Worm (Caenorhabditis elegans) whole organism, midembryonic: ENCODE results near the gene srd-28.
"Not testable (repeated sequence)": the region's sequence is repeated elsewhere in the genome, so short reads cannot be mapped to it uniquely, and the experiment has no call there.

Experiments used
- T22C8.4 ChIP-seq: fragments of 200-800 bp; sonication (Bioruptor generic); IDR thresholded peaks from 2 replicates; pipeline ENCODE4 v1.3.6; 2022; ENCODE audit warnings: missing genetic modification characterization, missing compliant biosample characterization
- cog-1 ChIP-seq: sonication (generic microtip); optimal IDR thresholded peaks from 2 replicates; lab custom pipeline; 2016; ENCODE audit warnings: missing genetic modification characterization, missing compliant biosample characterization
- flt-1 ChIP-seq: fragments of 200-800 bp; sonication (Bioruptor generic); IDR thresholded peaks from 2 replicates; pipeline ENCODE4 v1.3.6; 2022; ENCODE audit warnings: missing genetic modification characterization, missing compliant biosample characterization
- klf-2 ChIP-seq: fragments of 200-800 bp; sonication (Bioruptor generic); conservative IDR thresholded peaks from 2 replicates; pipeline ENCODE4 v1.3.6; 2022; ENCODE audit warnings: missing genetic modification reagents, missing genetic modification characterization, missing compliant biosample characterization
- med-1 ChIP-seq: sonication (generic microtip); optimal IDR thresholded peaks from 2 replicates; lab custom pipeline; 2017; ENCODE audit warnings: missing genetic modification characterization, mild to moderate bottlenecking, missing compliant biosample characterization, antibody characterized with exemption, missing genetic modification reagents; ENCODE audit not compliant: insufficient read depth
- ref-1 ChIP-seq: fragments of 200-800 bp; sonication (Bioruptor generic); conservative IDR thresholded peaks from 2 replicates; pipeline ENCODE4 v1.3.6; 2022; ENCODE audit warnings: missing genetic modification reagents, missing genetic modification characterization, missing compliant biosample characterization
- tab-1 ChIP-seq: fragments of 200-800 bp; sonication (Bioruptor generic); IDR thresholded peaks from 2 replicates; pipeline ENCODE4 v1.3.6; 2022; ENCODE audit warnings: missing genetic modification characterization, missing compliant biosample characterization
- ztf-23 ChIP-seq: fragments of 200-800 bp; sonication (Bioruptor generic); IDR thresholded peaks from 2 replicates; pipeline ENCODE4 v1.3.6; 2022; ENCODE audit warnings: missing genetic modification reagents, missing genetic modification characterization, missing compliant biosample characterization
- ztf-29 ChIP-seq: fragments of 200-800 bp; sonication (Bioruptor generic); IDR thresholded peaks from 2 replicates; pipeline ENCODE4 v1.3.6; 2022; ENCODE audit warnings: missing genetic modification reagents, missing genetic modification characterization, missing compliant biosample characterization

The srd-28 gene

ce11 chrV:15250304-15250703 is at the start of gene srd-28:
Gene srd-28 (plus strand): TSS chrV:15250604.
- TF ChIP-seq med-1 (GFP tag; lab: Kevin White, UChicago); flt-1 (GFP tag; lab: Robert Waterston, UW); klf-2 (GFP tag; lab: Robert Waterston, UW): not testable (repeated sequence)

ce11 chrV:15207681-15208080 is 42.7 kb upstream of the srd-28 start, which contains the start of gene C41G6.12:
Gene C41G6.12 (minus strand): TSS chrV:15207781.
- TF ChIP-seq ztf-29; ztf-23 (GFP tag; lab: Robert Waterston, UW); T22C8.4 (GFP tag; lab: Robert Waterston, UW): not testable (repeated sequence)

- not testable (repeated sequence) for TF ChIP-seq ref-1; T22C8.4 (GFP tag; lab: Robert Waterston, UW); flt-1 (GFP tag; lab: Robert Waterston, UW)
These were observed 38.5 kb upstream of the srd-28 start, which contains the start of gene sri-24 for ce11 chrV:15211869-15212268. Gene sri-24 (plus strand): TSS chrV:15212169.

ce11 chrV:15215175-15215574 is 35.2 kb upstream of the srd-28 start, which contains the start of gene sri-26:
Gene sri-26 (plus strand): TSS chrV:15215475.
- not testable (repeated sequence) for TF ChIP-seq klf-2 (GFP tag; lab: Robert Waterston, UW); ref-1; cog-1

DNA sequence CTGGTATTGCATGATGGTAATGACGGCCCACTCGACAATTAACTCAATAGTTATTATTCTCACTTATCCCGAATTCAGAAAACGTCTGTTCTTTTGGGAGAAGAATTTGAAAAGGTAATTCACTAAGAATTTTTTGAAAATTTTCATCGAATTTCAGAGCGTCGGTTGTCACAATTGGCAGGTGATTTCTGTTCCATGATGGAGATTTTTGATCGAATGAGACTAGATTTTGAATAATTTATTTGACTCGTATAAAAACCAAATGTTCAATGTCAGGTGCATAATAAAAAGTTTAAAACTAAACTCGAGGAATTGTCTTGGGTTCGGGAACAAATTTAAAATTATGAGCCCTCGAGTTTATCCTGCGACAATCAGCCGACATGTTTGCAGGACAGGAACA is 33.7 kb upstream of the srd-28 start, which contains the start of gene sri-25:
Gene sri-25, plus strand, starts transcription at position 301 of the 400 bp plus-strand sequence.
- TF ChIP-seq ztf-23 (GFP tag; lab: Robert Waterston, UW) (no peak), med-1 (GFP tag; lab: Kevin White, UChicago) (no peak), T22C8.4 (GFP tag; lab: Robert Waterston, UW) (no peak), cog-1 (no peak), ref-1 (no peak), flt-1 (GFP tag; lab: Robert Waterston, UW) (no peak), tab-1 (GFP tag; lab: Robert Waterston, UW) (no peak), ztf-29 (no peak), klf-2 (GFP tag; lab: Robert Waterston, UW) (no peak)

- TF ChIP-seq flt-1 (GFP tag; lab: Robert Waterston, UW) (no peak), T22C8.4 (GFP tag; lab: Robert Waterston, UW) (no peak), tab-1 (GFP tag; lab: Robert Waterston, UW) (no peak), cog-1 (no peak), ztf-29 (no peak), ztf-23 (GFP tag; lab: Robert Waterston, UW) (no peak), klf-2 (GFP tag; lab: Robert Waterston, UW) (no peak), ref-1 (no peak), med-1 (GFP tag; lab: Kevin White, UChicago) (no peak)
These were observed 29.1 kb upstream of the srd-28 start, which contains the start of gene irld-25 for ce11 chrV:15221330-15221729. Gene irld-25 (plus strand): TSS chrV:15221630.

DNA sequence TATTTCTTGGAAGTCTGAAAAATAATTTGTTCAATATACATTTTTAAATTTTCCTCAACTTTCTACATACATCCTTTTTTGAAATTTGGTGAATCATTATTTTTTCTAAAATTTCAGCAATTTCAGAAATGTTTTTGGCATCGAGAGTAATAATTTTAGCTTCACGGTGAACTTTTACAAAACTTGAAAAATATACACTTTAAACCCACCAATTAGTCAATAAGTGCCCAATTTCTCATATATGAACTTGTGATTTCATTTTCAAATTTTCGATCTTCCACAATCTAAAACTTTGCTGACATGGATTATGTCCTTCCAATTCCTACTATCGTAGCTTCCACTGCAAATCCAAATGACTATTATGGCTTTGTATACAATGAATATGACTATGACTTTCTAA is 26.7 kb upstream of the srd-28 start, which contains the start of gene srw-24:
Gene srw-24, plus strand, starts transcription at position 301 of the 400 bp plus-strand sequence.
- TF ChIP-seq flt-1 (GFP tag; lab: Robert Waterston, UW) (no peak), cog-1 (no peak), T22C8.4 (GFP tag; lab: Robert Waterston, UW) (no peak), med-1 (GFP tag; lab: Kevin White, UChicago) (no peak), klf-2 (GFP tag; lab: Robert Waterston, UW) (no peak)

ce11 chrV:15225650-15226049 is 24.8 kb upstream of the srd-28 start, which contains the start of gene srw-14:
Gene srw-14 (plus strand): TSS chrV:15225950.
- TF ChIP-seq med-1 (GFP tag; lab: Kevin White, UChicago) = no peak
- no peak for TF ChIP-seq cog-1
- TF ChIP-seq flt-1 (GFP tag; lab: Robert Waterston, UW) = no peak
- TF ChIP-seq ztf-29 = no peak
- TF ChIP-seq T22C8.4 (GFP tag; lab: Robert Waterston, UW) = no peak
- no peak for TF ChIP-seq klf-2 (GFP tag; lab: Robert Waterston, UW)
- TF ChIP-seq ref-1 = no peak
- TF ChIP-seq tab-1 (GFP tag; lab: Robert Waterston, UW) = no peak
- TF ChIP-seq ztf-23 (GFP tag; lab: Robert Waterston, UW) = no peak

ce11 chrV:15226206-15226605 is 24.2 kb upstream of the srd-28 start:
- TF ChIP-seq ztf-29 (no peak), ref-1 (no peak), cog-1 (no peak), flt-1 (GFP tag; lab: Robert Waterston, UW) (no peak), T22C8.4 (GFP tag; lab: Robert Waterston, UW) (no peak), med-1 (GFP tag; lab: Kevin White, UChicago) (no peak), tab-1 (GFP tag; lab: Robert Waterston, UW) (no peak), klf-2 (GFP tag; lab: Robert Waterston, UW) (no peak), ztf-23 (GFP tag; lab: Robert Waterston, UW) (no peak)

- TF ChIP-seq tab-1 (GFP tag; lab: Robert Waterston, UW) (no peak), ztf-23 (GFP tag; lab: Robert Waterston, UW) (no peak), ref-1 (no peak)
These were observed 20.2 kb upstream of the srd-28 start, which contains the start of gene srw-15 for ce11 chrV:15230243-15230642. Gene srw-15 (plus strand): TSS chrV:15230543.

DNA sequence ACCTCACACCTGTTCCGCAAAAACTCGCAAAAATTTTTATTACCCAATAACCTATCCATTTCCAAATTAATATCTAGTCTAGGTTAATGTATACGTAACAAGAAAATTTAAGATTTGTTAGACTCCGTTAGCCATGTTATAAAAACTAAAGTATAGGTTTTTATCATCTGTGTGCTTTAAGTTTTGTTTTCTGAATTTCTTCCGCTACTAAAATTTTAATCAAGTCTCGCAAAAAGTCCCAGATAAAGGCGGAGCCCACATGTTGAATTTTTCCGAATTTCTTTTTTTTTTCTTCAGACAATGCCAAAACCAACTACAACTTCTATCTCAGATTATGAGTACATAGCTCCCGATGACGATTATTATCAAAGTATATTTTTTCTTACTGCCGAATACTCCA is 18.2 kb upstream of the srd-28 start, which contains the start of gene srw-13:
Gene srw-13, plus strand, starts transcription at position 301 of the 400 bp plus-strand sequence.
- TF ChIP-seq med-1 (GFP tag; lab: Kevin White, UChicago) (no peak), flt-1 (GFP tag; lab: Robert Waterston, UW) (no peak), ztf-29 (no peak), ref-1 (no peak), klf-2 (GFP tag; lab: Robert Waterston, UW) (no peak), tab-1 (GFP tag; lab: Robert Waterston, UW) (no peak), cog-1 (no peak), ztf-23 (GFP tag; lab: Robert Waterston, UW) (no peak), T22C8.4 (GFP tag; lab: Robert Waterston, UW) (no peak)
